Fruit fly (Drosophila melanogaster): Measurements from ENCODE around the gene CG8012.
A peak's percentile ranks its signal among the peaks of the same experiment; 100 is the strongest.
"Not testable (repeated sequence)": the region's sequence is repeated elsewhere in the genome, so short reads cannot be mapped to it uniquely, and the experiment has no call there.

The CG8012 gene

dm6 chr3L:8238347-8238746, 23.3 kb downstream of the CG8012 start, which contains the start of gene Dscam4:
Gene Dscam4, plus strand, starts transcription at chr3L:8238647.
- TF ChIP-seq sisA (GFP tag; IDR thresholded peaks at IDR 0.05); cad (GFP tag; optimal IDR thresholded peaks at IDR 0.05); trh (GFP tag; optimal IDR thresholded peaks at IDR 0.05): not testable (repeated sequence)

dm6 chr3L:8240501-8240900, 25.4 kb downstream of the CG8012 start, which contains the start of gene CG7213:
Gene CG7213, minus strand, starts transcription at chr3L:8240601.
- TF ChIP-seq NfI (GFP tag; optimal IDR thresholded peaks at IDR 0.05) (no peak), seq (GFP tag; IDR thresholded peaks at IDR 0.05) (no peak), Poxn (GFP tag; IDR thresholded peaks at IDR 0.05) (no peak), cwo (GFP tag; optimal IDR thresholded peaks at IDR 0.05) (no peak), CG1529 (GFP tag; optimal IDR thresholded peaks at IDR 0.05) (no peak), pum (GFP tag; optimal IDR thresholded peaks at IDR 0.05) (no peak), CG10959 (GFP tag; IDR thresholded peaks at IDR 0.05) (no peak), fd102C (GFP tag; optimal IDR thresholded peaks at IDR 0.05) (no peak)

- TF ChIP-seq CG9932 (GFP tag; IDR thresholded peaks at IDR 0.05): no peak
- TF ChIP-seq chinmo (GFP tag; IDR thresholded peaks at IDR 0.05; ENCODE audit: partially characterized antibody): 0 out of 4 replicates have a peak, but pooled peaks have one; percentile 37
- TF ChIP-seq gro (GFP tag; optimal IDR thresholded peaks at IDR 0.05): no peak
- TF ChIP-seq crol (GFP tag; IDR thresholded peaks at IDR 0.05): no peak
- TF ChIP-seq az2 (GFP tag; optimal IDR thresholded peaks at IDR 0.05): no peak
- TF ChIP-seq Dref (GFP tag; IDR thresholded peaks at IDR 0.05): 0 out of 2 replicates have a peak, but pooled peaks have one; percentile 31
- TF ChIP-seq inv (GFP tag; IDR thresholded peaks at IDR 0.05; ENCODE audit: partially characterized antibody): no peak
- no peak for TF ChIP-seq CG12104 (GFP tag; optimal IDR thresholded peaks at IDR 0.05)
- TF ChIP-seq pfk (GFP tag; optimal IDR thresholded peaks at IDR 0.05): no peak
- TF ChIP-seq HLH4C (GFP tag; IDR thresholded peaks at IDR 0.05; ENCODE audit: partially characterized antibody): 0 out of 3 replicates have a peak, but pooled peaks have one; percentile 18
- peak; percentile 17; the same call in 1 of the 2 replicates for TF ChIP-seq Adf1 (GFP tag; IDR thresholded peaks at IDR 0.05)
- TF ChIP-seq Rfx (GFP tag; IDR thresholded peaks at IDR 0.05): peak; percentile 45; the same call in 1 of the 2 replicates
- 0 out of 3 replicates have a peak, but pooled peaks have one; percentile 52 for TF ChIP-seq CG11456 (GFP tag; IDR thresholded peaks at IDR 0.05)
- peak; percentile 6 for TF ChIP-seq scrt (GFP tag; optimal IDR thresholded peaks at IDR 0.05)
- TF ChIP-seq slbo (GFP tag; IDR thresholded peaks at IDR 0.05): 0 out of 2 replicates have a peak, but pooled peaks have one; percentile 9
- TF ChIP-seq abd-A (tag; optimal IDR thresholded peaks at IDR 0.05): peak; percentile 23
- peak; percentile 82 for TF ChIP-seq ewg (GFP tag; optimal IDR thresholded peaks at IDR 0.05)
- peak; percentile 1 for TF ChIP-seq lab (GFP tag; optimal IDR thresholded peaks at IDR 0.05)
- peak; percentile 18 for TF ChIP-seq nerfin-1 (tag; optimal IDR thresholded peaks at IDR 0.05)
- TF ChIP-seq fu2 (GFP tag; optimal IDR thresholded peaks at IDR 0.05): no peak
- no peak for TF ChIP-seq CG4820 (GFP tag; optimal IDR thresholded peaks at IDR 0.05)
- 0 out of 3 replicates have a peak, but pooled peaks have one; percentile 15 for TF ChIP-seq ken (GFP tag; IDR thresholded peaks at IDR 0.05)
- peak; percentile 24 for TF ChIP-seq Deaf1 (tag; optimal IDR thresholded peaks at IDR 0.05)
These were observed 25.9 kb downstream of the CG8012 start for dm6 chr3L:8240932-8241331.

Data from whole organism, embryonic.